Worm (Caenorhabditis elegans) whole organism, midembryonic: ENCODE measurements around the gene lrx-1.

Source experiments
- T22C8.4 ChIP-seq: fragments of 200-800 bp; sonication (Bioruptor generic); IDR thresholded peaks from 2 replicates; pipeline ENCODE4 v1.3.6; 2022; ENCODE audit warnings: missing genetic modification characterization, missing compliant biosample characterization
- cog-1 ChIP-seq: sonication (generic microtip); optimal IDR thresholded peaks from 2 replicates; lab custom pipeline; 2016; ENCODE audit warnings: missing genetic modification characterization, missing compliant biosample characterization
- flt-1 ChIP-seq: fragments of 200-800 bp; sonication (Bioruptor generic); IDR thresholded peaks from 2 replicates; pipeline ENCODE4 v1.3.6; 2022; ENCODE audit warnings: missing genetic modification characterization, missing compliant biosample characterization
- klf-2 ChIP-seq: fragments of 200-800 bp; sonication (Bioruptor generic); conservative IDR thresholded peaks from 2 replicates; pipeline ENCODE4 v1.3.6; 2022; ENCODE audit warnings: missing genetic modification reagents, missing genetic modification characterization, missing compliant biosample characterization
- med-1 ChIP-seq: sonication (generic microtip); optimal IDR thresholded peaks from 2 replicates; lab custom pipeline; 2017; ENCODE audit warnings: missing genetic modification characterization, mild to moderate bottlenecking, missing compliant biosample characterization, antibody characterized with exemption, missing genetic modification reagents; ENCODE audit not compliant: insufficient read depth
- ref-1 ChIP-seq: fragments of 200-800 bp; sonication (Bioruptor generic); conservative IDR thresholded peaks from 2 replicates; pipeline ENCODE4 v1.3.6; 2022; ENCODE audit warnings: missing genetic modification reagents, missing genetic modification characterization, missing compliant biosample characterization
- tab-1 ChIP-seq: fragments of 200-800 bp; sonication (Bioruptor generic); IDR thresholded peaks from 2 replicates; pipeline ENCODE4 v1.3.6; 2022; ENCODE audit warnings: missing genetic modification characterization, missing compliant biosample characterization
- ztf-23 ChIP-seq: fragments of 200-800 bp; sonication (Bioruptor generic); IDR thresholded peaks from 2 replicates; pipeline ENCODE4 v1.3.6; 2022; ENCODE audit warnings: missing genetic modification reagents, missing genetic modification characterization, missing compliant biosample characterization
- ztf-29 ChIP-seq: fragments of 200-800 bp; sonication (Bioruptor generic); IDR thresholded peaks from 2 replicates; pipeline ENCODE4 v1.3.6; 2022; ENCODE audit warnings: missing genetic modification reagents, missing genetic modification characterization, missing compliant biosample characterization

lrx-1 gene

DNA sequence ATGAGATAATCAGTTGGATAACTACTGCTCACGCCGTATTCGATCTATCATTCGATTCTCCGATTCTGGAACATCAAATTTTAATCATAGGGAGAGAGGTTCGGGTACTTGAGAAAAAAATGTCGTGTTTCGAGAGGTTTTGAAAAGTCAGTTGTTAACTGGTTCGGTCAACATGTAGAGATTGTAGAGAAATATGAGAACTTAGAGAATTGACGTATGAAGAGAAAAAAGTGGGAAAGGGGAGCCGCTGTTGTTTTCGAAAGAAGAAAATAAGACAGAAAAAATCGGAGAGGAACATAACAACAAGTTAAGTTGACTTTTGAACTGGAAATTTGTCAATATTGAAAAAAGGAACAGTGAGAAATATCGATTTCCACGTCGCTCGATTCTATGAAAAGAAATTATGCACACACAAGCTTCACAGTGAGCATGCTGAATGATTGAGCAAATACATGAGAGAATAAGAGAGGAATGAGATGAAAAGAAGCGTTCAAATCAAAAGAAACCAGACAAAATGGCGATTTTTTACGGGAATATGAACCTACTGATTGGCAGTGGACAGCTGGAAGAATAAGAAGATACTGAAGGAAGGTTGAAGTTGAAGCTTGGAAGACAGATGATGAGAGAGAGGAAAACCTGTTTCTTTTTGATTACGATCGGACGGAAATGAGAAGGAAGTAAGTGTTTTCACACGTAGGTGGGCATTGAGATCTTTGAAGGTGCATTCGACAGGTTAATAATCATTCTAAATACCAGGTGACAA is 7.2 kb upstream of the lrx-1 start, which contains the start of the genes T04H1.13, slfl-5 and rad-50:
Gene T04H1.13 (minus strand): TSS at position 51 of the 763 bp plus-strand sequence.
Gene slfl-5 (minus strand): TSS at position 65 of the 763 bp plus-strand sequence.
Gene rad-50 (plus strand): TSS at position 667 of the 763 bp plus-strand sequence.
- TF ChIP-seq flt-1 (GFP tag; lab: Robert Waterston, UW) (no peak), klf-2 (no peak), ref-1 (GFP tag; lab: Robert Waterston, UW) (no peak), cog-1 (tag; lab: Kevin White, UChicago) (no peak), med-1 (no peak), ztf-23 (GFP tag; lab: Robert Waterston, UW) (no peak), T22C8.4 (GFP tag; lab: Robert Waterston, UW) (no peak), tab-1 (GFP tag; lab: Robert Waterston, UW) (no peak), ztf-29 (GFP tag; lab: Robert Waterston, UW) (no peak)

ce11 chrV:12245777-12246452 is 6.5 kb upstream of the lrx-1 start:
- no peak for TF ChIP-seq flt-1 (GFP tag; lab: Robert Waterston, UW)
- no peak for TF ChIP-seq ztf-29 (GFP tag; lab: Robert Waterston, UW)
- no peak for TF ChIP-seq tab-1 (GFP tag; lab: Robert Waterston, UW)
- no peak for TF ChIP-seq ztf-23 (GFP tag; lab: Robert Waterston, UW)
- TF ChIP-seq ref-1 (GFP tag; lab: Robert Waterston, UW) = no peak
- TF ChIP-seq med-1 = no peak
- no peak for TF ChIP-seq T22C8.4 (GFP tag; lab: Robert Waterston, UW)
- no peak for TF ChIP-seq klf-2
- no peak for TF ChIP-seq cog-1 (tag; lab: Kevin White, UChicago)

- TF ChIP-seq flt-1 (GFP tag; lab: Robert Waterston, UW) = no peak
- no peak for TF ChIP-seq ref-1 (GFP tag; lab: Robert Waterston, UW)
- TF ChIP-seq cog-1 (tag; lab: Kevin White, UChicago) = no peak
- no peak for TF ChIP-seq med-1
- TF ChIP-seq ztf-29 (GFP tag; lab: Robert Waterston, UW) = no peak
- TF ChIP-seq T22C8.4 (GFP tag; lab: Robert Waterston, UW) = no peak
- TF ChIP-seq klf-2 = no peak
Observed at ce11 chrV:12251041-12251440, 1.3 kb upstream of the lrx-1 start, which contains the start of gene T04H1.5. T04H1.5 (plus strand) TSS chrV:12251341.

ce11 chrV:12255343-12255742 is 3.0 kb downstream of the lrx-1 start, which contains the start of gene T04H1.12:
T04H1.12 (plus strand) TSS chrV:12255643.
- no peak for TF ChIP-seq flt-1 (GFP tag; lab: Robert Waterston, UW)
- no peak for TF ChIP-seq med-1
- no peak for TF ChIP-seq cog-1 (tag; lab: Kevin White, UChicago)
- TF ChIP-seq T22C8.4 (GFP tag; lab: Robert Waterston, UW) = no peak
- no peak for TF ChIP-seq ztf-29 (GFP tag; lab: Robert Waterston, UW)
- no peak for TF ChIP-seq ref-1 (GFP tag; lab: Robert Waterston, UW)
- TF ChIP-seq klf-2 = no peak

DNA sequence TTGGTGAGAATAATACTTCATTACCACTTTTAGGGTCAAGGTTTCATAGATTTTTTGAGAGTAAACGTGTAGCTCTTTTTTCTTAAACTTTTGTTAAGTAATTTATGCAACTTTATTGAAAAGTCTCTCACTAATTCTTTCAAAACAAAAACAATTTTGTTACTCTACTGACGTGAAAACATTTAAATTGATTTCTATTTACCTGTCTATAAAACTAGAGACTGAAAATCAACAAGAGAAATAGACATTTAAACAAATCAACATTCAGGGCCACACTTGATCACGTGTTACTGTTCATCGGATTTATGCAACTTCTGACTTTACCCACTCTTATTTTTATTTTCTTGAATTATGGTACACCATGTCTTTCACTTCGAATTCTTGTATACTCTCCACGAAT is 4.0 kb downstream of the lrx-1 start, which contains the start of gene ugt-55:
Gene ugt-55 (plus strand): TSS at position 301 of the 400 bp plus-strand sequence.
- no peak for TF ChIP-seq tab-1 (GFP tag; lab: Robert Waterston, UW)
- no peak for TF ChIP-seq ztf-29 (GFP tag; lab: Robert Waterston, UW)
- TF ChIP-seq med-1 = no peak
- TF ChIP-seq klf-2 = no peak
- TF ChIP-seq ref-1 (GFP tag; lab: Robert Waterston, UW) = no peak
- TF ChIP-seq flt-1 (GFP tag; lab: Robert Waterston, UW) = no peak
- no peak for TF ChIP-seq T22C8.4 (GFP tag; lab: Robert Waterston, UW)

DNA sequence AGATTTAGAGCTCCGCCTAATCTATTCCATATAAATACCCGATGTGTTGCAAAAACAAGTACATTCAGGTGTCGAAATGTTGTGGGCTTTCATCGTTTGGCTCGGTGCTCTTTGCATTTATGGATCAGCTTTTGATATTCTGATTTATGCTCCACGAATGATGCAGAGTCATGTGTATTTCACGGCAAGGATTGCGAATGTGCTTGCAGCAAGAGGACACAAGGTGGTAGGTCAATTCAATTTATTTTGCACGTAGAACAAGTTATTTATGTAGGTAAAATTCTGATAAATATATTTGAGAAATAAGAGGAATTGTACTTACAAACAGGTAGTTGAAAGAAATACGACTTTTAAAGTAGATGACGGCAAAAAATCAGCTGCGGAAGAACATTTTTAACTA is 6.5 kb downstream of the lrx-1 start, which contains the start of gene ugt-56:
Gene ugt-56 (plus strand): TSS at position 61 of the 400 bp plus-strand sequence.
- TF ChIP-seq ref-1 (GFP tag; lab: Robert Waterston, UW) = no peak
- TF ChIP-seq cog-1 (tag; lab: Kevin White, UChicago) = no peak
- no peak for TF ChIP-seq med-1
- TF ChIP-seq T22C8.4 (GFP tag; lab: Robert Waterston, UW) = no peak
- TF ChIP-seq tab-1 (GFP tag; lab: Robert Waterston, UW) = no peak
- TF ChIP-seq ztf-23 (GFP tag; lab: Robert Waterston, UW) = no peak
- no peak for TF ChIP-seq flt-1 (GFP tag; lab: Robert Waterston, UW)
- no peak for TF ChIP-seq ztf-29 (GFP tag; lab: Robert Waterston, UW)
- no peak for TF ChIP-seq klf-2

DNA sequence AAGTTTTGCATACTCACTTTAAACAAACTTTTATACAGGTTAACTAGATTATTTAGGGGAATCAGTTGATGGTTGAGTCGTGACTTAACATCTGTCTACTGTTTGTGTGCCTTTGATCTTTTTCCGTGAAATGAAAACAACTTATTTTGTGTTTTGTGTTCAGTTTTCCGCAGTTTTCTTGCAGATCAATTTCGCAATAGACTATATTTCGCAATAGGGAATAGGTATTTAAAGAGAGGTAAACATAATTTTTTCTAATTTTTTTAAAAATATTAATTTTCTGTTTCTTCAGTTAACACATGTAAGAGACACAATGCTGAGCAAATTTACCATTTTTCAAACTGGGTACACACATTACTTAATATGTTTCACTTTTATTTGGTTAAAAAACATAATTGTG is 9.0 kb downstream of the lrx-1 start, which contains the start of gene tbb-6:
Gene tbb-6 (plus strand): TSS at position 155 of the 400 bp plus-strand sequence.
- TF ChIP-seq ztf-23 (GFP tag; lab: Robert Waterston, UW) (no peak), ref-1 (GFP tag; lab: Robert Waterston, UW) (no peak), klf-2 (no peak), tab-1 (GFP tag; lab: Robert Waterston, UW) (no peak), cog-1 (tag; lab: Kevin White, UChicago) (no peak), ztf-29 (GFP tag; lab: Robert Waterston, UW) (no peak)

- no peak for TF ChIP-seq klf-2
- TF ChIP-seq cog-1 (tag; lab: Kevin White, UChicago) = no peak
Observed at ce11 chrV:12263723-12264122, 11.4 kb downstream of the lrx-1 start, which contains the start of gene ssp-35. ssp-35 (minus strand) TSS chrV:12263823.

DNA sequence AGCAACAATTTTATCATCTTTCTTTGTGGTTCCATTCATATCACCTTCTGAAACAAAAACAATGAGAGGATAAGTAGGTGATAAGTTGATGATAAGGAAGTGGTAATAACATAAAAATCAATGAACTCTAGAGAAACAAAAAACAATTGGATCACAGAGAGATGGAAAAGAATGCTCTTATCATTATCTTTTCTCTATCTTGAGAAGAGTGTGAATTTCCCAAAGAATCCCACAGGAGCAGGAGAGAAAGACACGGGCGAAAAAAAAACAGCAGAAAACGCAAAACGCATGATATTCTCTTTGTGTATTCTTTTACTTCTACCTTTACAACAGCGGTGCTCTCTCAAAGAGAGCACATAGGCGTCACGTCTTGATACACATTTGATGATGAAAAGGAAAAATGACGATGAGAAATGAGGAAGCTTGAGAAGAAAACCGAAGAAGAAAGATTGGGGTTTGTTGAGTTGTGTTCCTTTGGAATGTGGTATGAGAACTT is 16.9 kb downstream of the lrx-1 start, which contains the start of gene twk-24:
Gene twk-24 (minus strand): TSS at position 51 of the 496 bp plus-strand sequence.
- TF ChIP-seq ztf-29 (GFP tag; lab: Robert Waterston, UW) (no peak), klf-2 (no peak)
